Fruit fly (Drosophila melanogaster) whole organism, adult: ENCODE measurements around the gene CG4271.

ENCODE experiments used
- CG11617 ChIP-seq: fragments of 200-800 bp; sonication (Bioruptor generic); optimal IDR thresholded peaks from 2 replicates; lab custom pipeline; 2017; ENCODE audit warnings: mild to moderate bottlenecking, missing biosample characterization, missing genetic modification reagents, missing genetic modification characterization
- CG12768 ChIP-seq: fragments of 200-800 bp; sonication (Bioruptor generic); optimal IDR thresholded peaks from 2 replicates; lab custom pipeline; 2017; ENCODE audit warnings: missing biosample characterization, missing genetic modification characterization, mild to moderate bottlenecking, moderate library complexity, missing genetic modification reagents
- CG14711 ChIP-seq: fragments of 200-800 bp; sonication (Bioruptor generic); optimal IDR thresholded peaks from 2 replicates; lab custom pipeline; 2018; ENCODE audit warnings: missing biosample characterization, mild to moderate bottlenecking, missing genetic modification characterization, moderate library complexity
- CG1620 ChIP-seq: fragments of 200-800 bp; sonication (Bioruptor generic); optimal IDR thresholded peaks from 2 replicates; lab custom pipeline; 2016; ENCODE audit warnings: missing biosample characterization, missing genetic modification characterization
- CG33017 ChIP-seq: fragments of 200-800 bp; sonication (Bioruptor generic); optimal IDR thresholded peaks from 2 replicates; lab custom pipeline; 2018; ENCODE audit warnings: missing biosample characterization, mild to moderate bottlenecking, missing genetic modification characterization, moderate library complexity
- CG5204 ChIP-seq: fragments of 200-800 bp; sonication (Bioruptor generic); optimal IDR thresholded peaks from 2 replicates; lab custom pipeline; 2016; ENCODE audit warnings: missing biosample characterization, missing genetic modification characterization
- CG7045 ChIP-seq: fragments of 200-800 bp; sonication (Bioruptor generic); optimal IDR thresholded peaks from 2 replicates; lab custom pipeline; 2017; ENCODE audit warnings: missing biosample characterization, mild to moderate bottlenecking, missing genetic modification characterization
- CG7101 ChIP-seq: fragments of 200-800 bp; sonication (Bioruptor generic); optimal IDR thresholded peaks from 2 replicates; lab custom pipeline; 2018; ENCODE audit warnings: missing biosample characterization, mild to moderate bottlenecking, missing genetic modification characterization, moderate library complexity
- Clk ChIP-seq: fragments of 200-800 bp; sonication (Bioruptor generic); optimal IDR thresholded peaks from 2 replicates; lab custom pipeline; 2017; ENCODE audit warnings: missing biosample characterization, missing genetic modification characterization
- Crg-1 ChIP-seq: fragments of 200-800 bp; sonication (Bioruptor generic); optimal IDR thresholded peaks from 2 replicates; lab custom pipeline; 2016; ENCODE audit warnings: missing biosample characterization, missing genetic modification characterization
- Hr96 ChIP-seq: fragments of 200-800 bp; sonication (Bioruptor generic); optimal IDR thresholded peaks from 2 replicates; lab custom pipeline; 2016; ENCODE audit warnings: missing biosample characterization, missing genetic modification characterization
- Mnt ChIP-seq: fragments of 200-800 bp; sonication (Bioruptor generic); optimal IDR thresholded peaks from 2 replicates; lab custom pipeline; 2016; ENCODE audit warnings: missing biosample characterization, mild to moderate bottlenecking, missing genetic modification characterization
- bab1 ChIP-seq: fragments of 200-800 bp; sonication (Bioruptor generic); optimal IDR thresholded peaks from 3 replicates; lab custom pipeline; 2019; ENCODE audit warnings: missing biosample characterization, mild to moderate bottlenecking, missing genetic modification characterization, moderate library complexity
- cic ChIP-seq: fragments of 200-800 bp; sonication (Bioruptor generic); optimal IDR thresholded peaks from 2 replicates; lab custom pipeline; 2017; ENCODE audit warnings: missing biosample characterization, mild to moderate bottlenecking, missing genetic modification characterization, moderate library complexity
- cnc ChIP-seq, 2 experiments: fragments of >200 bp; optimal IDR thresholded peaks; 2 replicates each; lab custom pipeline; 2017
- kay ChIP-seq: fragments of 200-800 bp; sonication (Bioruptor generic); peaks from one replicate; lab custom pipeline; 2016; ENCODE audit warnings: missing biosample characterization, missing genetic modification characterization, borderline replicate concordance
- ovo ChIP-seq: fragments of 200-800 bp; sonication (Bioruptor generic); optimal IDR thresholded peaks from 2 replicates; lab custom pipeline; 2016; ENCODE audit warnings: missing biosample characterization, missing genetic modification characterization
- pad ChIP-seq: fragments of 200-800 bp; sonication (Bioruptor generic); optimal IDR thresholded peaks from 3 replicates; lab custom pipeline; 2017; ENCODE audit warnings: missing biosample characterization, missing genetic modification characterization, mild to moderate bottlenecking, moderate library complexity, missing genetic modification reagents
- tj ChIP-seq: fragments of 200-800 bp; sonication (Bioruptor generic); optimal IDR thresholded peaks from 3 replicates; lab custom pipeline; 2017; ENCODE audit warnings: missing biosample characterization, mild to moderate bottlenecking, missing genetic modification characterization, moderate library complexity
- toe ChIP-seq: fragments of 200-800 bp; sonication (Bioruptor generic); optimal IDR thresholded peaks from 2 replicates; lab custom pipeline; 2016; ENCODE audit warnings: missing biosample characterization, missing genetic modification characterization

The CG4271 gene

DNA sequence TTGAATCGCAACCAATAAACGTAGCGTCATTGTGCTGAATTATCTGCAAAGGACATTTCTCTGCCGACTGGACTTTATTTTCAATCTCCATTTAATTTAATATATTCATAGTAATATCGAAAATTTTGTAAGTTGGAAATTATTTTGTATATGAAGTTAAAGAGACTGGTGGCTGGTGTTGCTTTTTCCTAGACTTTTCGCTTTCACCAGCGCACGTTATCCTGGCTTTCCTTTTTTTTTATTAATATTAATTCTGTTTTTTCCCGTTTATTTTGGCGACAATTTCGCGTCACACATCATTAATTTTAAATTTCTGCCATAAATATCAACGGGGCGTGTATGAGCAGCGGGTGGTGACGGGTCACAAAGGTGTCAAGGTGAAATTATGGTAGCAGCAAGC, 19.7 kb upstream of the CG4271 start, which contains the start of gene CG34049:
Gene CG34049, minus strand, starts transcription at position 101 of the 400 bp plus-strand sequence.
- TF ChIP-seq Clk (GFP tag; lab: Kevin White, UChicago) (no peak), cic (GFP tag; lab: Kevin White, UChicago) (no peak), cnc (optimal IDR thresholded peaks at IDR 0.05; lab: Kevin White, UChicago) (no peak), tj (GFP tag; lab: Kevin White, UChicago) (no peak), CG11617 (GFP tag; lab: Kevin White, UChicago) (no peak), CG7101 (tag; lab: Kevin White, UChicago) (no peak), CG5204 (GFP tag; lab: Kevin White, UChicago) (no peak), CG7045 (GFP tag; lab: Kevin White, UChicago) (no peak), ovo (GFP tag; lab: Kevin White, UChicago) (no peak), pad (GFP tag; lab: Kevin White, UChicago) (no peak), toe (GFP tag; lab: Kevin White, UChicago) (no peak), CG1620 (GFP tag; lab: Kevin White, UChicago) (no peak), CG14711 (tag; lab: Kevin White, UChicago) (no peak), Hr96 (no peak), CG33017 (tag; lab: Kevin White, UChicago) (no peak)

- TF ChIP-seq Mnt: no peak
- no peak for TF ChIP-seq pad (GFP tag; lab: Kevin White, UChicago)
- TF ChIP-seq CG11617 (GFP tag; lab: Kevin White, UChicago): no peak
- no peak for TF ChIP-seq bab1 (GFP tag; lab: Kevin White, UChicago)
- no peak for TF ChIP-seq kay (GFP tag; lab: Kevin White, UChicago)
- TF ChIP-seq CG12768 (GFP tag; lab: Kevin White, UChicago): no peak
- no peak for TF ChIP-seq tj (GFP tag; lab: Kevin White, UChicago)
- no peak for TF ChIP-seq cnc (optimal IDR thresholded peaks at IDR 0.05; lab: Kevin White, UChicago)
- TF ChIP-seq toe (GFP tag; lab: Kevin White, UChicago): no peak
Measured at dm6 chr2L:2269040-2269439, 15.9 kb upstream of the CG4271 start, which contains the start of gene CG17242. CG17242 (minus strand) TSS chr2L:2269140.

DNA sequence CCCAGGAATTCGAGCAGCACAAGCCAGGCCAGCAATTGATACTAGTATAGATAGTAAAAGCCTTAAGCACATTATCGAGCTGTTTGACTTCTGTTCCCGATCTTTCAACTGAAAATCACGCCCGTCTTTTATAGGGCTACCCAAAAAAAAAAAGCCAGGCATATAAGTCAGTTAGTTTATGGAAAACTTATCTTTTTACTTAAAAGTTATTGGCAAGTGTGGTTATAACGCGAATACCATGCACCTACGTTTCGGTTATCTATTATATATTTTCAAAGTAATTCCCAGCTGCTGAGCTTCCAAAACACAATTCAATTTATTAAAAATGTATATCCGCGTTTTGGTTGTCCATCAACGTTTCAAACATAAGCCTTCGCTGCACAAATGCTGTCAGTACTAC, 1.8 kb downstream of the CG4271 start, which contains the start of gene CG31681:
Gene CG31681, minus strand, starts transcription at position 101 of the 400 bp plus-strand sequence.
- no peak for TF ChIP-seq CG12768 (GFP tag; lab: Kevin White, UChicago)
- no peak for TF ChIP-seq kay (GFP tag; lab: Kevin White, UChicago)
- no peak for TF ChIP-seq toe (GFP tag; lab: Kevin White, UChicago)
- TF ChIP-seq CG33017 (tag; lab: Kevin White, UChicago): no peak
- TF ChIP-seq cic (GFP tag; lab: Kevin White, UChicago): no peak
- no peak for TF ChIP-seq Crg-1
- TF ChIP-seq CG5204 (GFP tag; lab: Kevin White, UChicago): no peak
- no peak for TF ChIP-seq bab1 (GFP tag; lab: Kevin White, UChicago)
- TF ChIP-seq CG7101 (tag; lab: Kevin White, UChicago): no peak
- no peak for TF ChIP-seq CG14711 (tag; lab: Kevin White, UChicago)

DNA sequence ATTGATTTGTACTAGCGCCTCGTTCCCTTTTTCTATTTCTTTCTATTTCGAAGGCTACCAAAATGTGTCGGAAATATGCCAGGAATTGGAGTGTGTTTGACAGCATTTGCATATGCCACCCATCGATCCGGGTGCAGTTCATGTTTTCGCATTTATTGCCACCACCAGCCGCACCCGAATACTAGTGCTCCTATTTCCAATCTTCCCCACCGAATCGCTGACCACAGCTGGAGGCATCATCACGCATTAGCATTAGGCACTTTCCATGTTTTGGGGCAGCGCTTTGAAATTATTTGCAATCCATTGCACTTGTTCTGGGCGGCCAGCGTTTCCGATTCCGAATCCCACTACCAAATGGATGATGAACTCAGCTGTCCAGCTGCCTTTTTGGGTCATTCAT, 2.8 kb downstream of the CG4271 start, which contains the start of gene CG42658:
Gene CG42658, minus strand, starts transcription at position 101 of the 400 bp plus-strand sequence.
- TF ChIP-seq CG14711 (tag; lab: Kevin White, UChicago): no peak
- no peak for TF ChIP-seq Clk (GFP tag; lab: Kevin White, UChicago)
- TF ChIP-seq CG1620 (GFP tag; lab: Kevin White, UChicago): no peak
- TF ChIP-seq pad (GFP tag; lab: Kevin White, UChicago): no peak
- no peak for TF ChIP-seq CG7045 (GFP tag; lab: Kevin White, UChicago)
- no peak for TF ChIP-seq CG11617 (GFP tag; lab: Kevin White, UChicago)
- no peak for TF ChIP-seq Hr96

- no peak for TF ChIP-seq CG1620 (GFP tag; lab: Kevin White, UChicago)
- TF ChIP-seq bab1 (GFP tag; lab: Kevin White, UChicago): no peak
- no peak for TF ChIP-seq CG14711 (tag; lab: Kevin White, UChicago)
- no peak for TF ChIP-seq Hr96
- no peak for TF ChIP-seq pad (GFP tag; lab: Kevin White, UChicago)
- no peak for TF ChIP-seq Mnt
- TF ChIP-seq kay (GFP tag; lab: Kevin White, UChicago): no peak
- no peak for TF ChIP-seq CG5204 (GFP tag; lab: Kevin White, UChicago)
- TF ChIP-seq ovo (GFP tag; lab: Kevin White, UChicago): no peak
- TF ChIP-seq CG7101 (tag; lab: Kevin White, UChicago): no peak
- no peak for TF ChIP-seq tj (GFP tag; lab: Kevin White, UChicago)
- no peak for TF ChIP-seq cnc (optimal IDR thresholded peaks at IDR 0.05; lab: Kevin White, UChicago)
- TF ChIP-seq Clk (GFP tag; lab: Kevin White, UChicago): no peak
- TF ChIP-seq toe (GFP tag; lab: Kevin White, UChicago): no peak
- no peak for TF ChIP-seq CG33017 (tag; lab: Kevin White, UChicago)
- TF ChIP-seq Crg-1: no peak
Measured at dm6 chr2L:2289316-2289715, 4.4 kb downstream of the CG4271 start, which contains the start of gene CG17237. CG17237 (minus strand) TSS chr2L:2289416.

DNA sequence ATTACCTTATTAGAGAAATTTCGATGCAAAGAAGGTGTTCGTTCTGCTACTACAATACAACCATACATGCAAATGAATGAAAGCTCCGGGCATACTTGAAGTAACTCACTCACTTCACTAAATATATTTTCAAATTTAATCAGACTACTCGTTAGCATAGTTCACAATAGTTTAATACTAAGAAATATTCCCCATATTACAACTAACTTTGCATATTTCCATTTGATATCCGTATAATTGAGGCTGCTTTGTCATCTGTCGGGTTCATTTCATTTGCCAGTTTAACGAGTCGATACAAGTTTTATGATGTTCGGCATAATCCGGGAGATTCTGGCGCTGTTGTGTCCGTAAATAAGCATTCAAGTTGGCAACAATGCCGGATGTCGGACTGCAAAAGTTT, 5.7 kb downstream of the CG4271 start, which contains the start of gene robl22E:
Gene robl22E, minus strand, starts transcription at position 101 of the 400 bp plus-strand sequence.
- TF ChIP-seq kay (GFP tag; lab: Kevin White, UChicago) (no peak), CG11617 (GFP tag; lab: Kevin White, UChicago) (no peak), CG33017 (tag; lab: Kevin White, UChicago) (no peak), toe (GFP tag; lab: Kevin White, UChicago) (no peak), ovo (GFP tag; lab: Kevin White, UChicago) (no peak), Crg-1 (no peak), Mnt (no peak), Clk (GFP tag; lab: Kevin White, UChicago) (no peak), CG12768 (GFP tag; lab: Kevin White, UChicago) (no peak), pad (GFP tag; lab: Kevin White, UChicago) (no peak), cnc (optimal IDR thresholded peaks at IDR 0.05; lab: Kevin White, UChicago) (no peak), CG14711 (tag; lab: Kevin White, UChicago) (no peak), CG1620 (GFP tag; lab: Kevin White, UChicago) (no peak), Hr96 (no peak), CG5204 (GFP tag; lab: Kevin White, UChicago) (no peak), cic (GFP tag; lab: Kevin White, UChicago) (no peak), CG7045 (GFP tag; lab: Kevin White, UChicago) (no peak), bab1 (GFP tag; lab: Kevin White, UChicago) (no peak), CG7101 (tag; lab: Kevin White, UChicago) (no peak)
